Worm (Caenorhabditis elegans) whole organism, L2 larva: ENCODE measurements around the gene F13B12.2.

Source experiments
- C34F6.9 ChIP-seq: fragments of 150-350 bp; optimal IDR thresholded peaks from 2 replicates; lab custom pipeline; 2014; ENCODE audit warnings: missing biosample characterization, missing genetic modification characterization
- F13H6.1 ChIP-seq: sonication (generic microtip); optimal IDR thresholded peaks from 2 replicates; lab custom pipeline; 2016; ENCODE audit warnings: missing genetic modification characterization, missing compliant biosample characterization
- R02D3.7 ChIP-seq: fragments of 150-350 bp; optimal IDR thresholded peaks from 2 replicates; lab custom pipeline; 2014; ENCODE audit warnings: missing biosample characterization, missing genetic modification characterization
- ZK546.5 ChIP-seq: sonication (generic microtip); optimal IDR thresholded peaks from 2 replicates; lab custom pipeline; 2017; ENCODE audit warnings: missing biosample characterization, missing genetic modification characterization
- alr-1 ChIP-seq: fragments of 150-350 bp; optimal IDR thresholded peaks from 2 replicates; lab custom pipeline; 2014; ENCODE audit warnings: missing biosample characterization, missing genetic modification characterization
- aly-2 ChIP-seq: fragments of 150-350 bp; optimal IDR thresholded peaks from 2 replicates; lab custom pipeline; 2014; ENCODE audit warnings: missing biosample characterization, missing genetic modification characterization
- ama-1 ChIP-seq: fragments of 150-350 bp; optimal IDR thresholded peaks from 2 replicates; lab custom pipeline; 2018; ENCODE audit warnings: inconsistent platforms
- blmp-1 ChIP-seq: sonication (generic microtip); optimal IDR thresholded peaks from 2 replicates; lab custom pipeline; 2017; ENCODE audit warnings: missing genetic modification characterization, mild to moderate bottlenecking, missing compliant biosample characterization, antibody characterized with exemption, moderate library complexity; ENCODE audit not compliant: insufficient read depth
- ceh-16 ChIP-seq: fragments of 150-350 bp; optimal IDR thresholded peaks from 2 replicates; lab custom pipeline; 2014; ENCODE audit warnings: missing biosample characterization, missing genetic modification characterization
- crh-2 ChIP-seq: sonication (generic microtip); optimal IDR thresholded peaks from 2 replicates; lab custom pipeline; 2017; ENCODE audit warnings: missing biosample characterization, missing genetic modification characterization
- elt-1 ChIP-seq: fragments of 150-350 bp; optimal IDR thresholded peaks from 2 replicates; lab custom pipeline; 2014; ENCODE audit warnings: missing biosample characterization, missing genetic modification characterization
- elt-3 ChIP-seq: sonication (generic microtip); optimal IDR thresholded peaks from 2 replicates; lab custom pipeline; 2017; ENCODE audit warnings: missing biosample characterization, missing genetic modification characterization
- fos-1 ChIP-seq: fragments of 150-350 bp; optimal IDR thresholded peaks from 2 replicates; lab custom pipeline; 2014; ENCODE audit warnings: missing biosample characterization, missing genetic modification characterization
- gmeb-1 ChIP-seq: fragments of 150-350 bp; optimal IDR thresholded peaks from 2 replicates; lab custom pipeline; 2014; ENCODE audit warnings: missing biosample characterization, missing genetic modification characterization
- lin-11 ChIP-seq: fragments of 150-350 bp; sonication (generic microtip); optimal IDR thresholded peaks from 2 replicates; lab custom pipeline; 2014; ENCODE audit warnings: missing biosample characterization, missing genetic modification characterization, inconsistent platforms, mixed read lengths
- lin-13 ChIP-seq: fragments of 150-350 bp; optimal IDR thresholded peaks from 2 replicates; lab custom pipeline; 2014; ENCODE audit warnings: missing biosample characterization, missing genetic modification reagents, missing genetic modification characterization
- lin-39 ChIP-seq: fragments of 150-350 bp; optimal IDR thresholded peaks from 2 replicates; lab custom pipeline; 2014; ENCODE audit warnings: missing biosample characterization, missing genetic modification reagents, missing genetic modification characterization
- lsy-2 ChIP-seq, 2 experiments: fragments of 150-350 bp in 1 of 2; sonication (generic microtip) in 1 of 2; optimal IDR thresholded peaks; 2 replicates each; lab custom pipeline; 2014 to 2017; ENCODE audit warnings: missing biosample characterization in 2 of 2, missing genetic modification characterization in 2 of 2
- mbf-1 ChIP-seq: sonication (generic microtip); optimal IDR thresholded peaks from 2 replicates; lab custom pipeline; 2017; ENCODE audit warnings: missing biosample characterization, missing genetic modification characterization
- mdl-1 ChIP-seq, 2 experiments: fragments of 150-350 bp in 1 of 2; sonication (generic microtip) in 1 of 2; optimal IDR thresholded peaks; 2 replicates each; lab custom pipeline; 2017; ENCODE audit warnings: missing biosample characterization in 2 of 2, missing genetic modification characterization in 2 of 2
- nhr-12 ChIP-seq: fragments of 150-350 bp; optimal IDR thresholded peaks from 2 replicates; lab custom pipeline; 2014; ENCODE audit warnings: missing biosample characterization, missing genetic modification characterization
- nhr-129 ChIP-seq: fragments of 150-350 bp; optimal IDR thresholded peaks from 2 replicates; lab custom pipeline; 2014; ENCODE audit warnings: missing biosample characterization, missing genetic modification characterization
- nhr-21 ChIP-seq: fragments of 150-350 bp; optimal IDR thresholded peaks from 2 replicates; lab custom pipeline; 2014; ENCODE audit warnings: missing biosample characterization, missing genetic modification characterization
- nhr-23 ChIP-seq: fragments of 150-350 bp; optimal IDR thresholded peaks from 2 replicates; lab custom pipeline; 2014; ENCODE audit warnings: missing biosample characterization, missing genetic modification reagents, missing genetic modification characterization
- nhr-237 ChIP-seq: fragments of 150-350 bp; optimal IDR thresholded peaks from 2 replicates; lab custom pipeline; 2014; ENCODE audit warnings: missing biosample characterization, missing genetic modification characterization
- nhr-25 ChIP-seq: fragments of 150-350 bp; sonication (generic microtip); optimal IDR thresholded peaks from 3 replicates; lab custom pipeline; 2014; ENCODE audit warnings: missing biosample characterization, missing genetic modification characterization
- nhr-6 ChIP-seq: fragments of 150-350 bp; optimal IDR thresholded peaks from 2 replicates; lab custom pipeline; 2014; ENCODE audit warnings: missing biosample characterization, missing genetic modification characterization
- sem-4 ChIP-seq: fragments of 150-350 bp; optimal IDR thresholded peaks from 2 replicates; lab custom pipeline; 2014; ENCODE audit warnings: missing biosample characterization, missing genetic modification reagents, missing genetic modification characterization
- skn-1 ChIP-seq: sonication (generic microtip); optimal IDR thresholded peaks from 2 replicates; lab custom pipeline; 2017; ENCODE audit warnings: missing biosample characterization, missing genetic modification characterization
- sma-3 ChIP-seq: sonication (generic microtip); optimal IDR thresholded peaks from 2 replicates; lab custom pipeline; 2016; ENCODE audit warnings: missing genetic modification reagents, missing genetic modification characterization, missing compliant biosample characterization
- sma-9 ChIP-seq, 2 experiments: fragments of 150-350 bp in 1 of 2; sonication (generic microtip) in 1 of 2; optimal IDR thresholded peaks; 2 replicates each; lab custom pipeline; 2014 to 2016; ENCODE audit warnings: missing genetic modification characterization in 2 of 2, mild to moderate bottlenecking in 1 of 2, missing biosample characterization in 1 of 2, missing compliant biosample characterization in 1 of 2, missing genetic modification reagents in 1 of 2, moderate library complexity in 1 of 2
- snpc-4 ChIP-seq: fragments of 150-350 bp; optimal IDR thresholded peaks from 2 replicates; lab custom pipeline; 2014; ENCODE audit warnings: missing biosample characterization, missing genetic modification characterization
- unc-39 ChIP-seq: fragments of 150-350 bp; optimal IDR thresholded peaks from 2 replicates; lab custom pipeline; 2014; ENCODE audit warnings: missing biosample characterization, missing genetic modification characterization
- unc-55 ChIP-seq: fragments of 150-350 bp; sonication (generic microtip); optimal IDR thresholded peaks from 3 replicates; lab custom pipeline; 2014; ENCODE audit warnings: missing biosample characterization, missing genetic modification reagents, missing genetic modification characterization
- unc-62 ChIP-seq: fragments of 150-350 bp; optimal IDR thresholded peaks from 2 replicates; lab custom pipeline; 2014; ENCODE audit warnings: missing biosample characterization, missing genetic modification reagents, missing genetic modification characterization
- zag-1 ChIP-seq: fragments of 150-350 bp; optimal IDR thresholded peaks from 2 replicates; lab custom pipeline; 2014; ENCODE audit warnings: missing biosample characterization, missing genetic modification characterization
- ztf-1 ChIP-seq: fragments of 200-800 bp; sonication (Bioruptor generic); conservative IDR thresholded peaks from 2 replicates; pipeline ENCODE4 v1.3.6; 2022; ENCODE audit warnings: missing genetic modification characterization, missing compliant biosample characterization
- ztf-4 ChIP-seq: fragments of 150-350 bp; optimal IDR thresholded peaks from 2 replicates; lab custom pipeline; 2014; ENCODE audit warnings: missing biosample characterization, missing genetic modification characterization

The F13B12.2 gene

ce11 chrIV:10388263-10388662, 40.7 kb downstream of the F13B12.2 start, which contains the start of gene R10H10.3:
TSS of gene R10H10.3 (plus strand) at chrIV:10388505.
- TF ChIP-seq fos-1 (tag; lab: Kevin White, UChicago) (peak; percentile 89), unc-55 (no peak)

ce11 chrIV:10387113-10387512, 41.8 kb downstream of the F13B12.2 start, which contains the start of gene nfu-1:
TSS of gene nfu-1 (plus strand) at chrIV:10387413.
- no peak for TF ChIP-seq F13H6.1 (tag; lab: Kevin White, UChicago)
- TF ChIP-seq nhr-23: no peak
- no peak for TF ChIP-seq zag-1 (tag; lab: Kevin White, UChicago)
- no peak for TF ChIP-seq lin-11
- TF ChIP-seq crh-2 (tag; lab: Kevin White, UChicago): no peak
- no peak for TF ChIP-seq unc-62 (GFP tag; lab: Kevin White, UChicago)
- no peak for TF ChIP-seq fos-1 (tag; lab: Kevin White, UChicago)
- no peak for TF ChIP-seq nhr-21 (tag; lab: Kevin White, UChicago)
- no peak for TF ChIP-seq C34F6.9
- no peak for TF ChIP-seq ama-1 (lab: Kevin White, UChicago)
- TF ChIP-seq mbf-1: no peak
- no peak for TF ChIP-seq nhr-12 (tag; lab: Kevin White, UChicago)
- no peak for TF ChIP-seq lin-39 (tag; lab: Kevin White, UChicago)

- TF ChIP-seq nhr-23 (no peak), nhr-6 (tag; lab: Kevin White, UChicago) (no peak), zag-1 (tag; lab: Kevin White, UChicago) (no peak), aly-2 (tag; lab: Kevin White, UChicago) (no peak), sma-3 (GFP tag; lab: Kevin White, UChicago) (no peak), blmp-1 (tag; lab: Kevin White, UChicago) (no peak), ceh-16 (no peak), fos-1 (tag; lab: Kevin White, UChicago) (no peak), gmeb-1 (tag; lab: Kevin White, UChicago) (no peak), ama-1 (lab: Kevin White, UChicago) (no peak), lsy-2 (tag; optimal IDR thresholded peaks at IDR 0.05; lab: Kevin White, UChicago) (no peak), ztf-1 (GFP tag; lab: Robert Waterston, UW) (no peak), elt-1 (tag; lab: Kevin White, UChicago) (no peak), elt-3 (tag; lab: Kevin White, UChicago) (no peak), lin-13 (GFP tag; lab: Kevin White, UChicago) (no peak), nhr-237 (no peak), unc-39 (no peak), mbf-1 (no peak)
These were observed 46.0 kb downstream of the F13B12.2 start for ce11 chrIV:10382894-10383293.

ce11 chrIV:10381035-10381434, 47.9 kb downstream of the F13B12.2 start:
- TF ChIP-seq ceh-16 (no peak), lin-11 (no peak), skn-1 (tag; lab: Kevin White, UChicago) (no peak), ama-1 (lab: Kevin White, UChicago) (no peak), sma-9 (GFP tag; optimal IDR thresholded peaks at IDR 0.05; lab: Kevin White, UChicago) (no peak), sma-9 (tag; optimal IDR thresholded peaks at IDR 0.05; lab: Kevin White, UChicago) (no peak), lin-13 (GFP tag; lab: Kevin White, UChicago) (no peak), ztf-4 (tag; lab: Kevin White, UChicago) (no peak), elt-1 (tag; lab: Kevin White, UChicago) (no peak), alr-1 (tag; lab: Kevin White, UChicago) (no peak)

ce11 chrIV:10380626-10381025, 48.3 kb downstream of the F13B12.2 start:
- TF ChIP-seq alr-1 (tag; lab: Kevin White, UChicago) (no peak), nhr-129 (peak; percentile 66), nhr-21 (tag; lab: Kevin White, UChicago) (peak; percentile 71), sma-3 (GFP tag; lab: Kevin White, UChicago) (peak; percentile 53), crh-2 (tag; lab: Kevin White, UChicago) (peak; percentile 41), mdl-1 (tag; optimal IDR thresholded peaks at IDR 0.05; lab: Kevin White, UChicago) (peak; percentile 1 to 76), R02D3.7 (tag; lab: Kevin White, UChicago) (no peak), C34F6.9 (peak; percentile 79), ZK546.5 (no peak), skn-1 (tag; lab: Kevin White, UChicago) (no peak), lin-11 (peak; percentile 40), snpc-4 (peak; percentile 24), F13H6.1 (tag; lab: Kevin White, UChicago) (no peak), nhr-25 (peak; percentile 55), sem-4 (peak; percentile 23), unc-62 (GFP tag; lab: Kevin White, UChicago) (no peak), zag-1 (tag; lab: Kevin White, UChicago) (no peak), sma-9 (GFP tag; optimal IDR thresholded peaks at IDR 0.05; lab: Kevin White, UChicago) (peak; percentile 63), sma-9 (tag; optimal IDR thresholded peaks at IDR 0.05; lab: Kevin White, UChicago) (no peak), lsy-2 (tag; optimal IDR thresholded peaks at IDR 0.05; lab: Kevin White, UChicago) (peak in 1 of 2 experiments; percentile 65)
